Fruit fly (Drosophila melanogaster): ENCODE measurements around the gene hh.

DNA sequence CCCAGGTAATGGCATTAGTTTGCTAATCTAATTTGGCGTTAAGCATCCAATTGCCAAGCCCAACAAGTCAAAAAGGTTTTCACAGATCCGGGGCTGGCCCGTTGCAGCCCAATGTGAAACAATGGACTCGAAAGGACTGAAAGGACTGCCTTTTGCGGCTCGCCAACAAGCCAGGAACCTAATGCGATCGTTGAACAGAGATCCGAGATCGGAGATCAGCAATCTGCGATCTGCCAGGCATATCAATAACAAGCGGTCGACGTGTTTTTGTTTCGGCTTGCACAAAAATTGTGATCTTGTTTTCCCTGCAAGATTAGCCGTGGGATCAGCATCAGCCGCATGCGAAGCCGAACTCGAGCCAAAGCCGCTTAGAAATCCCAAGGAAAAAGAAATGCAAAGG is 12.1 kb downstream of the hh start:
- TF ChIP-seq cnc (optimal IDR thresholded peaks at IDR 0.05), result no peak
- TF ChIP-seq CG14711 (tag; optimal IDR thresholded peaks at IDR 0.05), result no peak
- TF ChIP-seq Clk (GFP tag; optimal IDR thresholded peaks at IDR 0.05), result no peak
- TF ChIP-seq CG33017 (tag; optimal IDR thresholded peaks at IDR 0.05), result no peak
- no peak for TF ChIP-seq CG1620 (GFP tag; optimal IDR thresholded peaks at IDR 0.05)

Measured in whole organism, adult.